Worm (Caenorhabditis elegans) whole organism, early embryonic: Measurements from ENCODE around the gene T05C12.1.

Source experiments
- ama-1 ChIP-seq: fragments of 150-350 bp; optimal IDR thresholded peaks from 2 replicates; lab custom pipeline; 2014
- flt-1 ChIP-seq: fragments of 200-800 bp; sonication (Bioruptor generic); IDR thresholded peaks from 2 replicates; pipeline ENCODE4 v1.3.6; 2022; ENCODE audit warnings: missing genetic modification characterization, missing compliant biosample characterization

DNA sequence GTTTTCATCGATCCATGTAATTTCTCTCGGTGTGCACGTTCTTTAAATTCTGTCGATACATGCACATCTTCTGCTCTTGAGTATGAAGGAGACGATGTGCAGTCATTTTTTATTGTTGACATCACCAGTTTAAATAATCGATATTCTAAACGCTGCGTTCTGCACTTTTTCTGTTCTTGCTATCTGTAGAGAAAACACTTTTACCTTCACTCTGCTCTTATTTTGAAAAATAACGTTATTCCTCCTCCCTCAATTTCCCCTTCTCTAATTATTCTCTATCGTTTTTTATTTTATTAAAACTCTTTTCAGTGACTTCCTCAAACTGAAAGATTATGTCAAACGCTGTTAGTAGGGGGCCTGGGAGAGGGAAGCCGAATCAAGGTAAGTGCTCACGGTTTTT is 43.4 kb downstream of the T05C12.1 start, which contains the start of gene ifg-1:
- TF ChIP-seq flt-1 (GFP tag; lab: Robert Waterston, UW) (no peak), ama-1 (lab: Kevin White, UChicago) (no peak)
